Worm (Caenorhabditis elegans) whole organism, midembryonic: Measurements from ENCODE around the gene F31F6.1.

Experiments
- flt-1 ChIP-seq: fragments of 200-800 bp; sonication (Bioruptor generic); IDR thresholded peaks from 2 replicates; pipeline ENCODE4 v1.3.6; 2022; ENCODE audit warnings: missing genetic modification characterization, missing compliant biosample characterization
- ref-1 ChIP-seq: fragments of 200-800 bp; sonication (Bioruptor generic); conservative IDR thresholded peaks from 2 replicates; pipeline ENCODE4 v1.3.6; 2022; ENCODE audit warnings: missing genetic modification reagents, missing genetic modification characterization, missing compliant biosample characterization
- tab-1 ChIP-seq: fragments of 200-800 bp; sonication (Bioruptor generic); IDR thresholded peaks from 2 replicates; pipeline ENCODE4 v1.3.6; 2022; ENCODE audit warnings: missing genetic modification characterization, missing compliant biosample characterization

ce11 chrX:14865744-14866143 is 2.4 kb downstream of the F31F6.1 start, which contains the start of gene C27C12.3:
- TF ChIP-seq ref-1 (GFP tag; lab: Robert Waterston, UW) (no peak), flt-1 (GFP tag; lab: Robert Waterston, UW) (no peak), tab-1 (no peak)
